Worm (Caenorhabditis elegans): ENCODE results near the gene sri-28.

DNA sequence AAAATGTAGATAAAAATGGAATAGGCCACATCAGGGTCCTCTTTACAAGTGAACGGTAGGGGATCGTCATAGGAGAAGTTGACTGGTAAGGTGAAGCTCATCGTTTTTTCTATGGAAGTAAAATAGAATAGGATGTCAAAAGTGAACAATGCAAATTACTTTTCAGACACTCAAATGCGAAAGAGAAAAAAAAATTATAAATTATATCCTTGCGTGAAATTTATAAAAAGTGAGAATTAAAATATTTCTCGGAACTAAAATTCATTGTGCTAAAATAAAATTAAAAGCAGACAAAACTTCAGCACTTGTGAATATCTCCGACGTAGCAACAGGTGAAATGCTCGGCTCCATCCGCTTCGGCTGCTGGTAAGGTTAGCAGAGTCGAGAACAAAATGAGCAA, 44.9 kb downstream of the sri-28 start, which contains the start of gene srg-22:
- TF ChIP-seq pqm-1 (tag; optimal IDR thresholded peaks at IDR 0.05): no peak
- no peak for TF ChIP-seq fos-1 (tag; optimal IDR thresholded peaks at IDR 0.05)
- no peak for TF ChIP-seq nhr-77 (tag; optimal IDR thresholded peaks at IDR 0.05)
- TF ChIP-seq nhr-237 (tag; optimal IDR thresholded peaks at IDR 0.05): no peak
- TF ChIP-seq lin-39 (tag; optimal IDR thresholded peaks at IDR 0.05): no peak
- TF ChIP-seq R02D3.7 (tag; optimal IDR thresholded peaks at IDR 0.05): no peak
